Worm (Caenorhabditis elegans) whole organism, L3 larva: ENCODE measurements around the gene his-16.
A peak's percentile ranks its signal among the peaks of the same experiment; 100 is the strongest.

Experiments used
- R02D3.7 ChIP-seq: fragments of 150-350 bp; optimal IDR thresholded peaks from 2 replicates; lab custom pipeline; 2014; ENCODE audit warnings: missing biosample characterization, missing genetic modification characterization
- aly-2 ChIP-seq: fragments of 150-350 bp; optimal IDR thresholded peaks from 2 replicates; lab custom pipeline; 2014; ENCODE audit warnings: missing biosample characterization, missing genetic modification characterization
- ama-1 ChIP-seq: fragments of 150-350 bp; optimal IDR thresholded peaks from 2 replicates; lab custom pipeline; 2018
- ceh-16 ChIP-seq: sonication (generic microtip); optimal IDR thresholded peaks from 2 replicates; lab custom pipeline; 2017; ENCODE audit warnings: missing biosample characterization, missing genetic modification characterization
- ceh-28 ChIP-seq: fragments of 150-350 bp; optimal IDR thresholded peaks from 2 replicates; lab custom pipeline; 2014; ENCODE audit warnings: missing biosample characterization, missing genetic modification reagents, missing genetic modification characterization
- ceh-9 ChIP-seq: sonication (generic microtip); optimal IDR thresholded peaks from 2 replicates; lab custom pipeline; 2018; ENCODE audit warnings: missing biosample characterization, missing genetic modification characterization
- elt-1 ChIP-seq: fragments of 150-350 bp; optimal IDR thresholded peaks from 2 replicates; lab custom pipeline; 2014; ENCODE audit warnings: missing biosample characterization, missing genetic modification characterization
- elt-2 ChIP-seq: sonication (generic microtip); optimal IDR thresholded peaks from 2 replicates; lab custom pipeline; 2016; ENCODE audit warnings: missing genetic modification reagents, mild to moderate bottlenecking, missing genetic modification characterization, missing compliant biosample characterization
- elt-3 ChIP-seq, 3 experiments: fragments of 150-350 bp in 1 of 3; sonication (generic microtip) in 2 of 3; optimal IDR thresholded peaks; 2 replicates in 2 of 3; 4 replicates in 1 of 3; lab custom pipeline; 2014 to 2017; ENCODE audit warnings: missing biosample characterization in 3 of 3, missing genetic modification characterization in 3 of 3
- fkh-10 ChIP-seq: sonication (generic microtip); optimal IDR thresholded peaks from 2 replicates; lab custom pipeline; 2017; ENCODE audit warnings: missing biosample characterization, missing genetic modification reagents, missing genetic modification characterization
- fos-1 ChIP-seq: fragments of 150-350 bp; optimal IDR thresholded peaks from 2 replicates; lab custom pipeline; 2014; ENCODE audit warnings: missing biosample characterization, missing genetic modification characterization
- hmg-11 ChIP-seq: sonication (generic microtip); optimal IDR thresholded peaks from 2 replicates; lab custom pipeline; 2016; ENCODE audit warnings: missing genetic modification characterization, missing compliant biosample characterization
- jun-1 ChIP-seq: fragments of 150-350 bp; optimal IDR thresholded peaks from 2 replicates; lab custom pipeline; 2014; ENCODE audit warnings: missing biosample characterization, missing genetic modification reagents, missing genetic modification characterization
- mml-1 ChIP-seq: fragments of 150-350 bp; sonication (generic microtip); optimal IDR thresholded peaks from 3 replicates; lab custom pipeline; 2014; ENCODE audit warnings: missing biosample characterization, missing genetic modification characterization
- nfya-1 ChIP-seq: sonication (generic microtip); optimal IDR thresholded peaks from 2 replicates; lab custom pipeline; 2017; ENCODE audit warnings: missing genetic modification characterization, mild to moderate bottlenecking, missing compliant biosample characterization, antibody characterized with exemption, moderate library complexity; ENCODE audit not compliant: insufficient read depth
- nhr-12 ChIP-seq: fragments of 150-350 bp; optimal IDR thresholded peaks from 2 replicates; lab custom pipeline; 2014; ENCODE audit warnings: missing biosample characterization, missing genetic modification characterization
- nhr-23 ChIP-seq: fragments of 150-350 bp; optimal IDR thresholded peaks from 2 replicates; lab custom pipeline; 2014; ENCODE audit warnings: missing biosample characterization, missing genetic modification reagents, missing genetic modification characterization
- nhr-237 ChIP-seq: fragments of 150-350 bp; optimal IDR thresholded peaks from 2 replicates; lab custom pipeline; 2014; ENCODE audit warnings: missing biosample characterization, missing genetic modification characterization
- nhr-25 ChIP-seq: sonication (generic microtip); optimal IDR thresholded peaks from 2 replicates; lab custom pipeline; 2017; ENCODE audit warnings: missing biosample characterization, missing genetic modification characterization
- nhr-28 ChIP-seq: fragments of 150-350 bp; optimal IDR thresholded peaks from 2 replicates; lab custom pipeline; 2014; ENCODE audit warnings: missing biosample characterization, missing genetic modification characterization
- nhr-43 ChIP-seq: sonication (generic microtip); optimal IDR thresholded peaks from 2 replicates; lab custom pipeline; 2016; ENCODE audit warnings: mild to moderate bottlenecking, missing genetic modification characterization, missing compliant biosample characterization; ENCODE audit not compliant: poor library complexity, severe bottlenecking
- nhr-67 ChIP-seq: fragments of 150-350 bp; optimal IDR thresholded peaks from 2 replicates; lab custom pipeline; 2014; ENCODE audit warnings: missing biosample characterization, missing genetic modification characterization
- nhr-77 ChIP-seq: fragments of 150-350 bp; optimal IDR thresholded peaks from 2 replicates; lab custom pipeline; 2014; ENCODE audit warnings: missing biosample characterization, missing genetic modification characterization
- pha-4 ChIP-seq: fragments of 150-350 bp; optimal IDR thresholded peaks from 2 replicates; lab custom pipeline; 2014; ENCODE audit warnings: missing biosample characterization, missing genetic modification reagents, missing genetic modification characterization
- pqm-1 ChIP-seq: fragments of 150-350 bp; optimal IDR thresholded peaks from 2 replicates; lab custom pipeline; 2017; ENCODE audit warnings: missing biosample characterization, missing genetic modification characterization, inconsistent platforms
- sea-2 ChIP-seq: fragments of 150-350 bp; sonication (generic microtip); optimal IDR thresholded peaks from 4 replicates; lab custom pipeline; 2014; ENCODE audit warnings: missing biosample characterization, missing genetic modification reagents, missing genetic modification characterization
- snpc-4 ChIP-seq: fragments of 150-350 bp; optimal IDR thresholded peaks from 2 replicates; lab custom pipeline; 2014; ENCODE audit warnings: missing biosample characterization, missing genetic modification characterization
- tbx-2 ChIP-seq: sonication (generic microtip); optimal IDR thresholded peaks from 2 replicates; lab custom pipeline; 2016; ENCODE audit warnings: mild to moderate bottlenecking, missing genetic modification characterization, missing compliant biosample characterization
- unc-39 ChIP-seq: sonication (generic microtip); optimal IDR thresholded peaks from 4 replicates; lab custom pipeline; 2017; ENCODE audit warnings: missing biosample characterization, missing genetic modification characterization
- unc-62 ChIP-seq: fragments of 150-350 bp; sonication (generic microtip); optimal IDR thresholded peaks from 4 replicates; lab custom pipeline; 2014; ENCODE audit warnings: missing biosample characterization, missing genetic modification reagents, missing genetic modification characterization
- zag-1 ChIP-seq: fragments of 150-350 bp; optimal IDR thresholded peaks from 2 replicates; lab custom pipeline; 2014; ENCODE audit warnings: missing biosample characterization, missing genetic modification characterization

his-16 gene

DNA sequence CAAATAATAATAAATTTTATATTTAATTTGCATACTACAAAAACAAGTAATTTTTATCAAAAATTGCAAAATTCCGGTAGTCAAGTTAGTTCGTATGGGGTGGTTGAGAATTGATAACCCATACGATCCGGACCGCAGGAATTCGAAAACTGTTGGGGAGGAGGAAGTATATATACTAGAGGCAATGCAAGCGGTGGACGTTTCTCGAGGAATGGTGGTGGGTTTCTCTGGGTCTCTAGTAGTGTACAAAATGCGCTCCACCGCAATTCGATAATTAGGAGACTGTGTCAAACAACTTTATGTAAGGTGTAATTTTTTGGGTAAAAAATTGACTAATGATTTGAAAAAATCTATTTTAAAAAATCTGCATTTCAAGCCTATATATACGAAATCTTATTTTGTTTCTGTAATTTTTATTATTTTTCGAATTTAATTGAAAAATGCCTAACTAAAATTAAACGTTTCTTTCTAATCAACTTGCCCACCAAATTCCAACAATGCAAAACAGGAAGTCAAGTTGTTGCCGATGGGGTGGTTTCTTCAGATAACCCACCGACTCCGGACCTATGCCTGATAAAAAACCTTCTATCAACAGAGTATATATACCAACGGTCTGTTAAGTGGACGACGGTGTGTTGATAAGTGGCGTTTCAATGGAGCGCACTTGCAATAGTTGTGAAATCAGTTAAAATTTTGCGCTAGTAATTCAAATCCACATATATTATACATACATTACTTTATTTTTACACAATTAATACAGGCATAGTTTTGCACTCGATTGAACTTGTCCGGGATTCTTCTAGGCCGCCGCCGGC is 16.6 kb upstream of the his-16 start (continued):
- peak; percentile 81 for TF ChIP-seq jun-1 (tag; lab: Kevin White, UChicago)
- TF ChIP-seq aly-2 (tag; lab: Kevin White, UChicago) = no peak
- TF ChIP-seq R02D3.7 = peak; percentile 74
- TF ChIP-seq ceh-28 (tag; lab: Kevin White, UChicago) = peak; percentile 74
- peak; percentile 41 for TF ChIP-seq mml-1

DNA sequence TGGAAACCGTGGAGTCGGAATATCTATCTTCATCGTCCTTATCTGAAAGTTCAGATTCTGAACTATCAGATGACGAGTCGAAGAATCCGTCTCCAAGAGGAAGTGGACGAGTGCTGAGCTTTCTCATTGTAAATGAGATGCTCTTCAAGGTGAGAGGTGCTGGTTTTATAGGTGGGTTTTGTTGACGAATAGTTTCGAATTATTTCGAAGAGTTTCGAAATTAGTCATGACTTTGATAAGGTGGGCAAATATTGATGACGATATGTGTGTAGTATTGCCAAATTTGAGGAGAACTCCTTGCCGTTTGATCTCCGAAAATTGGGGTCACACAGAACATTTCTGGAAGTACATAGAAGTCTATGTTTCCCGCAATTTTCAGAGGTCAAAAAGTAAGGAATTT is 15.6 kb upstream of the his-16 start, which contains the start of gene F08G2.5:
Gene F08G2.5, minus strand, starts transcription at position 127 of the 400 bp plus-strand sequence.
- TF ChIP-seq pha-4 (tag; lab: Kevin White, UChicago) (peak; percentile 2), pqm-1 (tag; lab: Kevin White, UChicago) (peak; percentile 42), nhr-77 (no peak)

DNA sequence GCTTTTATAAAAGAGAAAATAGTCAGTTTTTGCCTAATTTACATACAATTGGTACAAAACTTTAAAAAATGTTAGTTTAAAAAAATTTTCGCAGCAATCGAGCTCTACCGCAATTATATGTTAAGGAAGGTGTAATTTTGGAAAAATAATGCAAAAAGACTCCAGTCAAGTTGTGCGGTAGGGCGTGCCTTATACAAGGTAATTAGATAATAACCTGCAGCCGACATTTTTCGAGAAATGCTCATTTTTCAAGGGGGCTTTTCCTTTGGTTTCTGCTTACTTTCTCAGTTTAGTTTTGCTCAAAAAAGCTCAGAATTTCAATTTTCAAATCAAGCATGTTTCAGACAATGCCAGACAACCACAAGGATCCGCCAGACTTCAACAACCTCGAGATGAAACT is 12.3 kb upstream of the his-16 start, which contains the start of gene F08G2.4:
Gene F08G2.4, plus strand, starts transcription at position 348 of the 400 bp plus-strand sequence.
- TF ChIP-seq nhr-12 (tag; lab: Kevin White, UChicago) (no peak), elt-3 (tag; optimal IDR thresholded peaks at IDR 0.05; lab: Kevin White, UChicago) (no peak), pqm-1 (tag; lab: Kevin White, UChicago) (no peak), fkh-10 (GFP tag; lab: Kevin White, UChicago) (no peak), nhr-237 (tag; lab: Kevin White, UChicago) (no peak), sea-2 (GFP tag; lab: Kevin White, UChicago) (no peak), ceh-16 (no peak), unc-39 (tag; lab: Kevin White, UChicago) (no peak), nhr-67 (tag; lab: Kevin White, UChicago) (no peak), elt-2 (tag; lab: Kevin White, UChicago) (no peak)
- TF ChIP-seq, all 47 proteins: peak for 0

DNA sequence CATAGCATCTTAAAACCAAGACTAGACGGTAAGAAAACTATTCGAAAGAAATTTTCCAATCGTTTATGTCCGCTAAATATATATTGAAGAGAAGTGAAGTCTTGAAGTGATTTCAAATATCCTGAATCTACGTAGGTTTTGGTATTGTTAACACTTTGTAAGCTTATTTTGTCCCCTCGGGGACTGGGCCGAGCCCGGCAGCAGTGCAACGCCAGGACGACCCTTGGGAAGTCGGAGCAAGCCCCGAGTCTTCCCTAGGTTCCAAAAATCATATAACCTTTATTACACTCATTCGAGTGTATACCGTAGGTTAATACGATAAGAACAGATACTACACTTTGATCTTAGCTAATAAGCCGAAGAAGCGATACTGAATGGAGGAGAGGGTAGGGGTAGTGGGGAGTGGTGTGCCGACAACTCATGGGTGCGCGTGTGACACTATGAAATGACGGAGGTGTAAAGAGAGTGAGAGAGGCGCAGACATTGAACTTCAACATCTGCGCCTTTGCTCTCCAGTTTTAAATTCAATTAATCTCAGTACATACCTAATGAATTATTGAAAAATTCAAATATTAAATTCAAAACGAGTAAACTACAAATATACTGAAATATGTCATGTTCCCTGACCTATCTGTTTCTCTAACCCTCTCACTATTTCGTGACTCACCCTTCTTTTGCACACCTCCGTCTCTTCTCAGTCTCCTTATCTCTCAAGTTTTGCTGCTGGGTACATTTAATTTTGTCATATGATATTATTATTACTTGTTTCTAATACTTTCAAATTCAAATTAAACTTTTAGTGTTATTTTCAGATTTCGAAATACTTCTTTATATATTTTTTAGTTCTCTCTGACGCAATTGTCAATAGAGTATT is 11.4 kb upstream of the his-16 start:
- TF ChIP-seq elt-3 (tag; optimal IDR thresholded peaks at IDR 0.05; lab: Kevin White, UChicago) (peak in 1 of 3 experiments; percentile 36), fos-1 (tag; lab: Kevin White, UChicago) (peak; percentile 35), hmg-11 (tag; lab: Kevin White, UChicago) (peak; percentile 50), aly-2 (tag; lab: Kevin White, UChicago) (peak; percentile 33), ama-1 (lab: Kevin White, UChicago) (peak; percentile 79), jun-1 (tag; lab: Kevin White, UChicago) (peak; percentile 43), ceh-28 (tag; lab: Kevin White, UChicago) (peak; percentile 26), elt-2 (tag; lab: Kevin White, UChicago) (peak; percentile 54), nhr-43 (tag; lab: Kevin White, UChicago) (peak; percentile 54), pqm-1 (tag; lab: Kevin White, UChicago) (peak; percentile 30), nhr-23 (tag; lab: Kevin White, UChicago) (peak; percentile 20), R02D3.7 (peak; percentile 45), nhr-25 (peak; percentile 66), nfya-1 (tag; lab: Kevin White, UChicago) (peak; percentile 30), pha-4 (tag; lab: Kevin White, UChicago) (peak; percentile 89), nhr-77 (peak; percentile 90), snpc-4 (tag; lab: Kevin White, UChicago) (peak; percentile 91), tbx-2 (peak; percentile 5)
- TF ChIP-seq, all 47 proteins: peak for 18; not testable (repeated sequence) for 29

DNA sequence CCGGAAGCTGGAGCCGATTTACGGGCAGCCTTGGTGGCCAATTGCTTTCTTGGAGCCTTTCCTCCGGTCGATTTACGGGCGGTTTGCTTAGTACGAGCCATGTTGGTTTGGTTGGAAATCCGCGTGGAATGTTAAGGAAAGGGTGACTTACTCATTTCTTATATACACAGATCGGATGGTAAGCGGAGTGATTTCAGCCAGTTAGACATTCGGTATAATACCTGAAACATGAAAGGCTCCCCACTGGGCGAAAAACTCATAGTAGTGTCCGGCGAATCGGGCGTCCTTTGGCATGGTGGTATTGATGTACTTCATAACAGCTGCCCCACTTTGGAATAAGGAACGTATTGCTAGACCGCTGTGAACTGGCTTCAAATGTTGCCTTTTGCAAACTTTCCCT is 10.7 kb upstream of the his-16 start, which contains the start of gene his-42:
Gene his-42, minus strand, starts transcription at position 101 of the 400 bp plus-strand sequence.
- TF ChIP-seq ceh-9 (tag; lab: Kevin White, UChicago) = no peak
- no peak for TF ChIP-seq nhr-43 (tag; lab: Kevin White, UChicago)
- TF ChIP-seq nhr-77 = no peak
- no peak for TF ChIP-seq nhr-12 (tag; lab: Kevin White, UChicago)
- TF ChIP-seq unc-62 (GFP tag; lab: Kevin White, UChicago) = no peak
- no peak for TF ChIP-seq nhr-23 (tag; lab: Kevin White, UChicago)
- TF ChIP-seq nhr-28 (tag; lab: Kevin White, UChicago) = no peak
- no peak for TF ChIP-seq elt-1
- TF ChIP-seq aly-2 (tag; lab: Kevin White, UChicago) = no peak
- TF ChIP-seq zag-1 (tag; lab: Kevin White, UChicago) = no peak
